Worm (Caenorhabditis elegans): ENCODE data around the gene C48B4.6.

Gene C48B4.6

DNA sequence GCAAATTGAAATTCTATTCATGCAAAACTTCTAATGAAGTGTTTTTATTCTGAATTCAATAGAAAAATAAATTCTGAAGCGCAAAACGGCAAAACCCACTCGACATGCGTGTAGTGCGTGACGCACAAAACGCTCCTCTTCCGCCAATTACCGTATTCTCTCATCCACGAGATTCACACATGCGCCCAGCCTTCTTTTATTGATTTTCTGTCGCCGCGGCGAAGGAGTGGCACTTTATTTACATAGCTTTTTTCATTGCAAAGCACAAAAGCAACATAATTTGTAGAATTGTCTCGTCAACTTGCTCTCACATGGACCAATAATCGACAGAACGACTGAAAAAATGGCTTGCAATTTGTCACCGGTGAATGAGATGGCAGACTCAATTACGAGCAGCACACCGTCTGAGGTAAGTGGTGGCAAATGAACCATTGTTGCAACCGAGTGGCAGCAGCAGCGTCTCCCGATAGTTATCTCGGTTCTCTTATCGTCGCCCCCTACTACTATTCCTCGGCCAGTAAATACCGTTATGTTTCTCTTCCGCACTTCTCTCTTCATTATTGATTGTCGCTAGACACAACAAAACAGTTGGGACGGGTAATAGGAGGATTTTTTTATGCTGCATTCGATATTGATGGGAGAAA lies 12.2 kb downstream of the C48B4.6 start, which contains the start of gene unc-16:
Gene unc-16, plus strand, starts transcription at position 243 of the 644 bp plus-strand sequence.
- TF ChIP-seq ceh-82 (tag; optimal IDR thresholded peaks at IDR 0.05) (peak; percentile 19), fkh-10 (GFP tag; optimal IDR thresholded peaks at IDR 0.05) (peak; percentile 44), mml-1 (tag; optimal IDR thresholded peaks at IDR 0.05) (peak; percentile 87), mdl-1 (tag; optimal IDR thresholded peaks at IDR 0.05) (peak; percentile 87), nhr-11 (tag; optimal IDR thresholded peaks at IDR 0.05) (no peak), elt-3 (tag; optimal IDR thresholded peaks at IDR 0.05) (no peak), tbx-2 (tag; optimal IDR thresholded peaks at IDR 0.05) (peak; percentile 82), egl-27 (tag; optimal IDR thresholded peaks at IDR 0.05) (no peak), sea-2 (GFP tag; optimal IDR thresholded peaks at IDR 0.05) (peak; percentile 73), zag-1 (tag; optimal IDR thresholded peaks at IDR 0.05) (no peak), R02D3.7 (tag; optimal IDR thresholded peaks at IDR 0.05) (peak; percentile 70), snpc-4 (tag; optimal IDR thresholded peaks at IDR 0.05) (peak; percentile 90), daf-12 (tag; optimal IDR thresholded peaks at IDR 0.05) (no peak), unc-39 (tag; optimal IDR thresholded peaks at IDR 0.05) (no peak), ztf-4 (tag; optimal IDR thresholded peaks at IDR 0.05) (no peak), nhr-237 (tag; optimal IDR thresholded peaks at IDR 0.05) (no peak), ztf-11 (tag; optimal IDR thresholded peaks at IDR 0.05) (no peak), lsy-12 (tag; optimal IDR thresholded peaks at IDR 0.05) (peak; percentile 85), nhr-25 (tag; optimal IDR thresholded peaks at IDR 0.05) (peak; percentile 56), eor-1 (tag; optimal IDR thresholded peaks at IDR 0.05) (peak in 1 of 2 experiments; percentile 13), aly-2 (tag; optimal IDR thresholded peaks at IDR 0.05) (no peak), ZK546.5 (tag; optimal IDR thresholded peaks at IDR 0.05) (no peak), pqm-1 (tag; optimal IDR thresholded peaks at IDR 0.05) (peak; percentile 23), ceh-9 (tag; optimal IDR thresholded peaks at IDR 0.05) (no peak), nfya-1 (tag; optimal IDR thresholded peaks at IDR 0.05; ENCODE audit: insufficient read depth) (peak; percentile 96), fkh-2 (tag; optimal IDR thresholded peaks at IDR 0.05) (no peak), nhr-77 (tag; optimal IDR thresholded peaks at IDR 0.05) (no peak), nhr-23 (tag; optimal IDR thresholded peaks at IDR 0.05) (peak; percentile 63), jun-1 (tag; optimal IDR thresholded peaks at IDR 0.05) (peak; percentile 27), nhr-12 (tag; optimal IDR thresholded peaks at IDR 0.05) (no peak), nhr-43 (tag; optimal IDR thresholded peaks at IDR 0.05; ENCODE audit: poor library complexity, severe bottlenecking) (peak; percentile 57), unc-62 (GFP tag; optimal IDR thresholded peaks at IDR 0.05) (peak; percentile 70), elt-1 (tag; optimal IDR thresholded peaks at IDR 0.05) (no peak), skn-1 (tag; optimal IDR thresholded peaks at IDR 0.05) (peak; percentile 46), nhr-76 (tag; optimal IDR thresholded peaks at IDR 0.05) (no peak), lin-15B (tag; optimal IDR thresholded peaks at IDR 0.05) (peak; percentile 89), ceh-16 (tag; optimal IDR thresholded peaks at IDR 0.05) (no peak), egl-5 (tag; optimal IDR thresholded peaks at IDR 0.05) (peak; percentile 88), pha-4 (tag; optimal IDR thresholded peaks at IDR 0.05) (peak; percentile 97), lin-39 (tag; optimal IDR thresholded peaks at IDR 0.05) (peak; percentile 85), elt-2 (tag; optimal IDR thresholded peaks at IDR 0.05) (peak; percentile 72), nhr-28 (tag; optimal IDR thresholded peaks at IDR 0.05) (no peak), ceh-28 (tag; optimal IDR thresholded peaks at IDR 0.05) (peak; percentile 90), nhr-67 (tag; optimal IDR thresholded peaks at IDR 0.05) (no peak), hmg-11 (tag; optimal IDR thresholded peaks at IDR 0.05) (peak; percentile 90), fos-1 (tag; optimal IDR thresholded peaks at IDR 0.05) (no peak), ama-1 (optimal IDR thresholded peaks at IDR 0.05) (peak; percentile 58)
